Fruit fly (Drosophila melanogaster) whole organism, prepupa: ENCODE results near the gene PH4alphaNE3.

Experiments
- CG32006 ChIP-seq: fragments of 200-800 bp; sonication (Bioruptor generic); optimal IDR thresholded peaks from 3 replicates; lab custom pipeline; 2017; ENCODE audit warnings: missing biosample characterization, mild to moderate bottlenecking, missing genetic modification characterization
- CG6854 ChIP-seq: fragments of 200-800 bp; sonication (Bioruptor generic); optimal IDR thresholded peaks from 2 replicates; lab custom pipeline; 2017; ENCODE audit warnings: missing biosample characterization, mild to moderate bottlenecking, missing genetic modification characterization
- CG8119 ChIP-seq: fragments of 200-800 bp; sonication (Bioruptor generic); IDR thresholded peaks from 3 replicates; pipeline ENCODE4 v1.3.6; 2022; ENCODE audit warnings: missing biosample characterization, missing genetic modification characterization
- Ets96B ChIP-seq: fragments of 200-800 bp; optimal IDR thresholded peaks from 2 replicates; lab custom pipeline; 2019; ENCODE audit warnings: missing biosample characterization, mild to moderate bottlenecking, missing genetic modification characterization, moderate library complexity
- Lpt ChIP-seq: fragments of 200-800 bp; sonication (Bioruptor generic); optimal IDR thresholded peaks from 3 replicates; lab custom pipeline; 2016; ENCODE audit warnings: missing biosample characterization, missing genetic modification characterization
- Met ChIP-seq: fragments of 200-800 bp; sonication (Bioruptor generic); optimal IDR thresholded peaks from 3 replicates; lab custom pipeline; 2016; ENCODE audit warnings: missing biosample characterization, missing genetic modification characterization
- Sox102F ChIP-seq: fragments of 200-800 bp; sonication (Bioruptor generic); optimal IDR thresholded peaks from 2 replicates; lab custom pipeline; 2016; ENCODE audit warnings: missing biosample characterization, mild to moderate bottlenecking, missing genetic modification characterization
- Sox15 ChIP-seq: fragments of 200-800 bp; sonication (Bioruptor generic); optimal IDR thresholded peaks from 3 replicates; lab custom pipeline; 2016; ENCODE audit warnings: missing biosample characterization, missing genetic modification characterization
- acj6 ChIP-seq: fragments of 200-800 bp; sonication (Bioruptor generic); optimal IDR thresholded peaks from 3 replicates; lab custom pipeline; 2016; ENCODE audit warnings: missing biosample characterization, missing genetic modification characterization
- eg ChIP-seq: fragments of 200-800 bp; sonication (Bioruptor generic); IDR thresholded peaks from 3 replicates; pipeline ENCODE4 v1.3.6; 2022; ENCODE audit warnings: missing biosample characterization, missing genetic modification characterization
- salr ChIP-seq, 2 experiments: fragments of 200-800 bp; sonication (Bioruptor generic); optimal IDR thresholded peaks; 3 replicates each; lab custom pipeline; 2016 to 2018; ENCODE audit warnings: missing biosample characterization in 2 of 2, missing genetic modification characterization in 2 of 2, mild to moderate bottlenecking in 1 of 2
- spab ChIP-seq: fragments of 200-800 bp; sonication (Bioruptor generic); optimal IDR thresholded peaks from 2 replicates; lab custom pipeline; 2017; ENCODE audit warnings: missing biosample characterization, mild to moderate bottlenecking, missing genetic modification characterization, missing genetic modification reagents

dm6 chr3R:30563260-30564080 is 40.5 kb upstream of the PH4alphaNE3 start:
- TF ChIP-seq Lpt (GFP tag; lab: Kevin White, UChicago), result no peak
- no peak for TF ChIP-seq CG32006 (GFP tag; lab: Kevin White, UChicago)
- no peak for TF ChIP-seq Met (GFP tag; lab: Kevin White, UChicago)
- no peak for TF ChIP-seq Sox102F
- TF ChIP-seq acj6, result no peak
- TF ChIP-seq CG8119 (GFP tag; lab: Robert Waterston, UW), result no peak
- TF ChIP-seq Ets96B (tag; lab: Kevin White, UChicago), result no peak
- TF ChIP-seq Sox15 (GFP tag; lab: Kevin White, UChicago), result no peak
- TF ChIP-seq CG6854 (GFP tag; lab: Kevin White, UChicago), result no peak
- TF ChIP-seq spab, result no peak
- TF ChIP-seq salr (GFP tag; optimal IDR thresholded peaks at IDR 0.05; lab: Kevin White, UChicago), result no peak
- no peak; the same call in 2 of the 3 replicates for TF ChIP-seq eg
